Worm (Caenorhabditis elegans) whole organism, L4/young adult: ENCODE results near the gene T23G5.3.

Experiments
- W03F9.2 ChIP-seq: fragments of 150-350 bp; optimal IDR thresholded peaks from 2 replicates; lab custom pipeline; 2014; ENCODE audit warnings: missing biosample characterization, missing genetic modification characterization
- dao-5 ChIP-seq: sonication (generic microtip); optimal IDR thresholded peaks from 2 replicates; lab custom pipeline; 2016; ENCODE audit warnings: missing genotype, missing genetic modification characterization, moderate library complexity, missing compliant biosample characterization
- him-1 ChIP-seq: sonication (generic microtip); optimal IDR thresholded peaks from 2 replicates; lab custom pipeline; 2016; ENCODE audit warnings: missing genotype, missing genetic modification reagents, missing genetic modification characterization, missing compliant biosample characterization

DNA sequence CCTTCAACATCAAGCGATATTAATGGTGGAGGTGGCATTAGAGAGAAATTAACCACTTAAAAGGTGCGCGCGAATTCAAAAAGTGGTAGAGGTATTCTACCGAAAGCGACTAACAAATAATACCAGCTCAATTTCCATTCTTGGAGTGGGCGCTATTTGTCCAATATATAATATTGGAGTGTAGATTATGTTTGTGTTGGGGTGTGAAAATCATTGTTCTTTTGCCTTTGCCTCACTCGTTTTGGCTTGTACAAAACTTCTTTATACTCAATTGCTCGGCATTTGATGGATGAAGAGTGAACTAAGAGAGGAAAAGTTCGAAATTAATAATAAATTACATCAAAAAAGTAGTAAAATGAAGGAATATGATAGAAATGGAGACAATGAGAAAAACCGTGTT lies at the start of gene T23G5.3:
- no peak for TF ChIP-seq W03F9.2 (tag; lab: Kevin White, UChicago)
- no peak for TF ChIP-seq him-1 (tag; lab: Kevin White, UChicago)
- no peak for TF ChIP-seq dao-5
